Fruit fly (Drosophila melanogaster) whole organism, embryonic: ENCODE data around the gene gukh.

Experiments
- Atf3 ChIP-seq: fragments of 200-800 bp; sonication (Bioruptor generic); optimal IDR thresholded peaks from 3 replicates; lab custom pipeline; 2016; ENCODE audit warnings: missing biosample characterization, missing genetic modification characterization
- CG10979 ChIP-seq: fragments of 200-800 bp; sonication (Bioruptor generic); optimal IDR thresholded peaks from 2 replicates; lab custom pipeline; 2018; ENCODE audit warnings: missing biosample characterization, mild to moderate bottlenecking, missing genetic modification characterization, moderate library complexity
- CG11247 ChIP-seq: fragments of 200-800 bp; sonication (Bioruptor generic); IDR thresholded peaks from 2 replicates; pipeline ENCODE4 v1.3.6; 2022; ENCODE audit warnings: missing biosample characterization, missing genetic modification characterization
- CG12219 ChIP-seq: fragments of 200-800 bp; sonication (Bioruptor generic); optimal IDR thresholded peaks from 3 replicates; lab custom pipeline; 2018; ENCODE audit warnings: missing biosample characterization, mild to moderate bottlenecking, missing genetic modification characterization
- CG12769 ChIP-seq: fragments of 200-800 bp; sonication (Bioruptor generic); optimal IDR thresholded peaks from 2 replicates; lab custom pipeline; 2019; ENCODE audit warnings: missing biosample characterization, mild to moderate bottlenecking, missing genetic modification characterization, moderate library complexity
- CG13123 ChIP-seq: fragments of 200-800 bp; sonication (Bioruptor generic); optimal IDR thresholded peaks from 2 replicates; lab custom pipeline; 2016; ENCODE audit warnings: missing biosample characterization, missing genetic modification characterization
- CG15269 ChIP-seq: fragments of 200-800 bp; sonication (Bioruptor generic); optimal IDR thresholded peaks from 2 replicates; lab custom pipeline; 2018; ENCODE audit warnings: missing biosample characterization, mild to moderate bottlenecking, missing genetic modification characterization, moderate library complexity
- CG15479 ChIP-seq: fragments of 200-800 bp; sonication (Bioruptor generic); optimal IDR thresholded peaks from 3 replicates; lab custom pipeline; 2019; ENCODE audit warnings: missing biosample characterization, mild to moderate bottlenecking, missing genetic modification characterization, moderate library complexity
- CG16813 ChIP-seq: fragments of 200-800 bp; sonication (Bioruptor generic); IDR thresholded peaks from 3 replicates; pipeline ENCODE4 v1.3.6; 2022; ENCODE audit warnings: missing biosample characterization, missing genetic modification characterization; ENCODE audit not compliant: partially characterized antibody
- CG17328 ChIP-seq: fragments of 200-800 bp; sonication (Bioruptor generic); IDR thresholded peaks from 2 replicates; pipeline ENCODE4 v1.3.6; 2022; ENCODE audit warnings: missing biosample characterization, missing genetic modification characterization
- CG2712 ChIP-seq: fragments of 200-800 bp; optimal IDR thresholded peaks from 3 replicates; lab custom pipeline; 2019; ENCODE audit warnings: missing biosample characterization, mild to moderate bottlenecking, missing genetic modification characterization, moderate library complexity
- CG5245 ChIP-seq: fragments of 200-800 bp; sonication (Bioruptor generic); optimal IDR thresholded peaks from 3 replicates; lab custom pipeline; 2016; ENCODE audit warnings: missing biosample characterization, missing genetic modification characterization
- CG6654 ChIP-seq: fragments of 200-800 bp; sonication (Bioruptor generic); optimal IDR thresholded peaks from 2 replicates; lab custom pipeline; 2017; ENCODE audit warnings: missing biosample characterization, mild to moderate bottlenecking, missing genetic modification characterization
- CG6813 ChIP-seq: fragments of 200-800 bp; sonication (Bioruptor generic); optimal IDR thresholded peaks from 2 replicates; lab custom pipeline; 2017; ENCODE audit warnings: missing biosample characterization, missing genetic modification characterization, mild to moderate bottlenecking, moderate library complexity, missing genetic modification reagents
- CG6854 ChIP-seq: fragments of 200-800 bp; sonication (Bioruptor generic); optimal IDR thresholded peaks from 3 replicates; lab custom pipeline; 2017; ENCODE audit warnings: missing biosample characterization, mild to moderate bottlenecking, missing genetic modification characterization
- CG7271 ChIP-seq: fragments of 200-800 bp; sonication (Bioruptor generic); optimal IDR thresholded peaks from 2 replicates; lab custom pipeline; 2018; ENCODE audit warnings: missing biosample characterization, mild to moderate bottlenecking, missing genetic modification characterization, moderate library complexity
- CG7987 ChIP-seq: fragments of 200-800 bp; sonication (Bioruptor generic); optimal IDR thresholded peaks from 2 replicates; lab custom pipeline; 2018; ENCODE audit warnings: missing biosample characterization, mild to moderate bottlenecking, missing genetic modification characterization, moderate library complexity
- E2f1 ChIP-seq: fragments of 200-800 bp; sonication (Bioruptor generic); IDR thresholded peaks from 2 replicates; pipeline ENCODE4 v1.3.6; 2022; ENCODE audit warnings: missing biosample characterization, missing genetic modification characterization
- E2f2 ChIP-seq: fragments of 200-800 bp; sonication (Bioruptor generic); IDR thresholded peaks from 2 replicates; pipeline ENCODE4 v1.3.6; 2022; ENCODE audit warnings: missing biosample characterization, missing genetic modification characterization
- Meics ChIP-seq: fragments of 200-800 bp; sonication (Bioruptor generic); optimal IDR thresholded peaks from 2 replicates; lab custom pipeline; 2017; ENCODE audit warnings: missing biosample characterization, mild to moderate bottlenecking, missing genetic modification characterization
- Nf-YB ChIP-seq: fragments of 200-800 bp; sonication (Bioruptor generic); optimal IDR thresholded peaks from 3 replicates; lab custom pipeline; 2019; ENCODE audit warnings: missing biosample characterization, mild to moderate bottlenecking, missing genetic modification characterization, moderate library complexity
- Poxn ChIP-seq: fragments of 200-800 bp; sonication (Bioruptor generic); IDR thresholded peaks from 2 replicates; pipeline ENCODE4 v1.3.6; 2022; ENCODE audit warnings: missing biosample characterization, missing genetic modification characterization
- Side ChIP-seq: fragments of 200-800 bp; sonication (Bioruptor generic); optimal IDR thresholded peaks from 2 replicates; lab custom pipeline; 2016; ENCODE audit warnings: missing biosample characterization, missing genetic modification characterization
- bbx ChIP-seq: fragments of 200-800 bp; sonication (Bioruptor generic); IDR thresholded peaks from 2 replicates; pipeline ENCODE4 v1.3.6; 2022; ENCODE audit warnings: missing biosample characterization, missing genetic modification characterization; ENCODE audit not compliant: partially characterized antibody
- bowl ChIP-seq: fragments of 200-800 bp; sonication (Bioruptor generic); IDR thresholded peaks from 2 replicates; pipeline ENCODE4 v1.3.6; 2022; ENCODE audit warnings: missing biosample characterization, missing genetic modification characterization
- corto ChIP-seq: fragments of 200-800 bp; sonication (Bioruptor generic); optimal IDR thresholded peaks from 2 replicates; lab custom pipeline; 2016; ENCODE audit warnings: missing biosample characterization, mild to moderate bottlenecking, missing genetic modification characterization, moderate library complexity
- crol ChIP-seq: fragments of 200-800 bp; sonication (Bioruptor generic); IDR thresholded peaks from 2 replicates; pipeline ENCODE4 v1.3.6; 2022; ENCODE audit warnings: missing biosample characterization, missing genetic modification characterization
- dimm ChIP-seq: fragments of 200-800 bp; sonication (Bioruptor generic); IDR thresholded peaks from 2 replicates; pipeline ENCODE4 v1.3.6; 2022; ENCODE audit warnings: missing biosample characterization, missing genetic modification characterization
- ems ChIP-seq: fragments of 200-800 bp; sonication (Bioruptor generic); optimal IDR thresholded peaks from 3 replicates; lab custom pipeline; 2016; ENCODE audit warnings: missing biosample characterization, missing genetic modification characterization
- exex ChIP-seq: fragments of 200-800 bp; sonication (Bioruptor generic); optimal IDR thresholded peaks from 4 replicates; lab custom pipeline; 2018; ENCODE audit warnings: missing biosample characterization, mild to moderate bottlenecking, missing genetic modification characterization, moderate library complexity
- fu2 ChIP-seq: fragments of 200-800 bp; sonication (Bioruptor generic); optimal IDR thresholded peaks from 2 replicates; lab custom pipeline; 2016; ENCODE audit warnings: missing biosample characterization, missing genetic modification characterization
- gcm ChIP-seq: fragments of 200-800 bp; sonication (Bioruptor generic); optimal IDR thresholded peaks from 2 replicates; lab custom pipeline; 2019; ENCODE audit warnings: missing biosample characterization, mild to moderate bottlenecking, missing genetic modification characterization, moderate library complexity
- gcm2 ChIP-seq: fragments of 200-800 bp; sonication (Bioruptor generic); optimal IDR thresholded peaks from 2 replicates; lab custom pipeline; 2016; ENCODE audit warnings: missing biosample characterization, missing genetic modification characterization
- gsb-n ChIP-seq: fragments of 200-800 bp; sonication (Bioruptor generic); optimal IDR thresholded peaks from 3 replicates; lab custom pipeline; 2018; ENCODE audit warnings: missing biosample characterization, mild to moderate bottlenecking, missing genetic modification characterization
- hb ChIP-seq: fragments of 200-800 bp; sonication (Bioruptor generic); IDR thresholded peaks from 3 replicates; pipeline ENCODE4 v1.3.6; 2022; ENCODE audit warnings: missing biosample characterization, missing genetic modification characterization; ENCODE audit not compliant: partially characterized antibody
- ind ChIP-seq: fragments of 200-800 bp; sonication (Bioruptor generic); optimal IDR thresholded peaks from 3 replicates; lab custom pipeline; 2016; ENCODE audit warnings: missing biosample characterization, missing genetic modification characterization
- kah ChIP-seq: fragments of 200-800 bp; sonication (Bioruptor generic); optimal IDR thresholded peaks from 2 replicates; lab custom pipeline; 2018; ENCODE audit warnings: missing biosample characterization, mild to moderate bottlenecking, missing genetic modification characterization
- lbe ChIP-seq: fragments of 200-800 bp; sonication (Bioruptor generic); optimal IDR thresholded peaks from 2 replicates; lab custom pipeline; 2016; ENCODE audit warnings: missing biosample characterization, mild to moderate bottlenecking, missing genetic modification characterization
- pros ChIP-seq: fragments of 200-800 bp; sonication (Bioruptor generic); optimal IDR thresholded peaks from 3 replicates; lab custom pipeline; 2019; ENCODE audit warnings: missing biosample characterization, mild to moderate bottlenecking, missing genetic modification characterization, moderate library complexity
- pzg ChIP-seq: fragments of 200-800 bp; sonication (Bioruptor generic); optimal IDR thresholded peaks from 3 replicates; lab custom pipeline; 2018; ENCODE audit warnings: missing biosample characterization, mild to moderate bottlenecking, missing genetic modification characterization, moderate library complexity
- seq ChIP-seq: fragments of 200-800 bp; sonication (Bioruptor generic); IDR thresholded peaks from 2 replicates; pipeline ENCODE4 v1.3.6; 2022; ENCODE audit warnings: missing biosample characterization, missing genetic modification characterization
- sisA ChIP-seq: fragments of 200-800 bp; sonication (Bioruptor generic); IDR thresholded peaks from 2 replicates; pipeline ENCODE4 v1.3.6; 2022; ENCODE audit warnings: missing biosample characterization, missing genetic modification characterization
- stc ChIP-seq: fragments of 200-800 bp; sonication (Bioruptor generic); IDR thresholded peaks from 2 replicates; pipeline ENCODE4 v1.3.6; 2022; ENCODE audit warnings: missing biosample characterization, missing genetic modification characterization
- tna ChIP-seq: fragments of 200-800 bp; sonication (Bioruptor generic); IDR thresholded peaks from 2 replicates; pipeline ENCODE4 v1.3.6; 2022; ENCODE audit warnings: missing biosample characterization, missing genetic modification characterization; ENCODE audit not compliant: partially characterized antibody
- tx ChIP-seq: fragments of 200-800 bp; sonication (Bioruptor generic); optimal IDR thresholded peaks from 2 replicates; lab custom pipeline; 2016; ENCODE audit warnings: missing biosample characterization, missing genetic modification characterization
- unpg ChIP-seq: fragments of 200-800 bp; sonication (Bioruptor generic); optimal IDR thresholded peaks from 3 replicates; lab custom pipeline; 2018; ENCODE audit warnings: missing biosample characterization, mild to moderate bottlenecking, missing genetic modification characterization, moderate library complexity
- wek ChIP-seq: fragments of 200-800 bp; sonication (Bioruptor generic); optimal IDR thresholded peaks from 3 replicates; lab custom pipeline; 2018; ENCODE audit warnings: missing biosample characterization, mild to moderate bottlenecking, missing genetic modification characterization, moderate library complexity
- zf30C ChIP-seq: fragments of 200-800 bp; sonication (Bioruptor generic); optimal IDR thresholded peaks from 3 replicates; lab custom pipeline; 2018; ENCODE audit warnings: missing biosample characterization, mild to moderate bottlenecking, missing genetic modification characterization

gukh gene

dm6 chr3R:18983614-18984185 is at the start of gene gukh, which contains the start of gene snRNP-U1-C (continued):
- TF ChIP-seq CG10979 (tag; lab: Kevin White, UChicago): peak; percentile 65
- peak; percentile 53; the same call in 1 of the 2 replicates for TF ChIP-seq bbx
- TF ChIP-seq crol (GFP tag; lab: Robert Waterston, UW): no peak
- peak; percentile 88 for TF ChIP-seq CG2712 (tag; lab: Kevin White, UChicago)
- no peak for TF ChIP-seq CG15479 (GFP tag; lab: Kevin White, UChicago)
- peak; percentile 18 for TF ChIP-seq CG6854 (GFP tag; lab: Kevin White, UChicago)
- peak; percentile 87 for TF ChIP-seq unpg (GFP tag; lab: Kevin White, UChicago)
- peak; percentile 27 for TF ChIP-seq wek
- TF ChIP-seq gsb-n: peak; percentile 70
- peak; percentile 26 for TF ChIP-seq ems (GFP tag; lab: Kevin White, UChicago)
- peak; percentile 81 for TF ChIP-seq CG11247
- peak; percentile 78 for TF ChIP-seq E2f1 (GFP tag; lab: Robert Waterston, UW)
- TF ChIP-seq exex: peak; percentile 43
- TF ChIP-seq CG13123 (GFP tag; lab: Kevin White, UChicago): peak; percentile 67
- TF ChIP-seq gcm2: peak; percentile 30
- peak; percentile 91 for TF ChIP-seq CG12769
- TF ChIP-seq CG6813 (GFP tag; lab: Kevin White, UChicago): peak; percentile 8
- peak; percentile 73 for TF ChIP-seq Meics
- peak; percentile 61 for TF ChIP-seq CG12219 (GFP tag; lab: Kevin White, UChicago)
- TF ChIP-seq stc (GFP tag; lab: Robert Waterston, UW): peak; percentile 77; the same call in 1 of the 2 replicates
- peak; percentile 87 for TF ChIP-seq lbe
- peak; percentile 69 for TF ChIP-seq gcm
- no peak for TF ChIP-seq tna (GFP tag; lab: Robert Waterston, UW)
- peak; percentile 35 for TF ChIP-seq Poxn
- peak; percentile 68 for TF ChIP-seq sisA (GFP tag; lab: Robert Waterston, UW)
- TF ChIP-seq CG17328 (GFP tag; lab: Robert Waterston, UW): peak; percentile 89
- TF ChIP-seq pzg: peak; percentile 98
- peak; percentile 87 for TF ChIP-seq seq (GFP tag; lab: Robert Waterston, UW)
- TF ChIP-seq zf30C: no peak
- TF ChIP-seq fu2: peak; percentile 5
- peak; percentile 25 for TF ChIP-seq Side (GFP tag; lab: Kevin White, UChicago)
- TF ChIP-seq E2f2 (GFP tag; lab: Robert Waterston, UW): peak; percentile 76
- peak; percentile 35 for TF ChIP-seq CG7271 (tag; lab: Kevin White, UChicago)
- peak; percentile 49; the same call in 1 of the 2 replicates for TF ChIP-seq bowl (GFP tag; lab: Robert Waterston, UW)
- peak; percentile 33; the same call in 1 of the 3 replicates for TF ChIP-seq hb (GFP tag; lab: Robert Waterston, UW)
- TF ChIP-seq Nf-YB (GFP tag; lab: Kevin White, UChicago): peak; percentile 60
- peak; percentile 62 for TF ChIP-seq corto (GFP tag; lab: Kevin White, UChicago)
- peak; percentile 79 for TF ChIP-seq ind (GFP tag; lab: Kevin White, UChicago)
- TF ChIP-seq pros (GFP tag; lab: Kevin White, UChicago): no peak
- TF ChIP-seq dimm: peak; percentile 53
- TF ChIP-seq kah: no peak
- TF ChIP-seq CG5245: peak; percentile 60
- TF ChIP-seq CG16813 (GFP tag; lab: Robert Waterston, UW): peak; percentile 69; the same call in 2 of the 3 replicates
- TF ChIP-seq CG7987 (GFP tag; lab: Kevin White, UChicago): peak; percentile 32
- TF ChIP-seq CG6654: no peak
- peak; percentile 67 for TF ChIP-seq Atf3 (GFP tag; lab: Kevin White, UChicago)
- peak; percentile 2 for TF ChIP-seq tx (GFP tag; lab: Kevin White, UChicago)
- peak; percentile 86 for TF ChIP-seq CG15269 (tag; lab: Kevin White, UChicago)
